Worm (Caenorhabditis elegans) whole organism, young adult: Measurements from ENCODE around the gene doxa-1.
A peak's percentile ranks its signal among the peaks of the same experiment; 100 is the strongest.

Source experiments
- B0261.1 ChIP-seq: sonication (generic microtip); optimal IDR thresholded peaks from 2 replicates; lab custom pipeline; 2016; ENCODE audit warnings: mild to moderate bottlenecking, missing genetic modification characterization, moderate library complexity, missing compliant biosample characterization
- C06A6.2 ChIP-seq: fragments of 200-800 bp; sonication (Bioruptor generic); conservative IDR thresholded peaks from 2 replicates; pipeline ENCODE4 v1.3.6; 2022; ENCODE audit warnings: missing genetic modification characterization, missing compliant biosample characterization
- F55B11.4 ChIP-seq: sonication (generic microtip); optimal IDR thresholded peaks from 2 replicates; lab custom pipeline; 2016; ENCODE audit warnings: missing compliant biosample characterization, missing genetic modification characterization, borderline replicate concordance; ENCODE audit not compliant: insufficient read depth
- K12H6.12 ChIP-seq: fragments of 200-800 bp; sonication (Bioruptor generic); optimal IDR thresholded peaks from 2 replicates; lab custom pipeline; 2018; ENCODE audit warnings: mild to moderate bottlenecking, missing genetic modification characterization, missing compliant biosample characterization
- T26A5.8 ChIP-seq: sonication (generic microtip); optimal IDR thresholded peaks from 2 replicates; lab custom pipeline; 2016; ENCODE audit warnings: missing genetic modification characterization, missing compliant biosample characterization
- Y53F4B.3 ChIP-seq: fragments of 200-800 bp; sonication (Bioruptor generic); IDR thresholded peaks from 2 replicates; pipeline ENCODE4 v1.3.6; 2022; ENCODE audit warnings: missing genetic modification reagents, missing genetic modification characterization, missing compliant biosample characterization
- atf-7 ChIP-seq: sonication (generic microtip); optimal IDR thresholded peaks from 2 replicates; lab custom pipeline; 2017; ENCODE audit warnings: mild to moderate bottlenecking, missing genetic modification characterization, missing compliant biosample characterization
- bed-1 ChIP-seq: fragments of 200-800 bp; sonication (Bioruptor generic); IDR thresholded peaks from 2 replicates; pipeline ENCODE4 v1.3.6; 2022; ENCODE audit warnings: missing genetic modification reagents, missing genetic modification characterization, missing compliant biosample characterization
- cebp-1 ChIP-seq, 2 experiments: fragments of 200-800 bp in 1 of 2; sonication (Bioruptor generic) in 1 of 2; sonication (generic microtip) in 1 of 2; IDR thresholded peaks in 1 of 2; optimal IDR thresholded peaks in 1 of 2; 2 replicates each; pipeline versions ENCODE4 v1.3.6 to Lab custom; 2017 to 2022; ENCODE audit warnings: missing compliant biosample characterization in 2 of 2, missing genetic modification characterization in 2 of 2, mild to moderate bottlenecking in 1 of 2, missing genetic modification reagents in 1 of 2, moderate library complexity in 1 of 2
- ceh-58 ChIP-seq: fragments of 200-800 bp; sonication (Bioruptor generic); IDR thresholded peaks from 2 replicates; pipeline ENCODE4 v1.3.6; 2022; ENCODE audit warnings: missing genetic modification characterization, missing compliant biosample characterization
- chd-7 ChIP-seq: sonication (generic microtip); optimal IDR thresholded peaks from 2 replicates; lab custom pipeline; 2016; ENCODE audit warnings: mild to moderate bottlenecking, missing genetic modification characterization, moderate library complexity, missing compliant biosample characterization
- dpl-1 ChIP-seq: fragments of 150-350 bp; optimal IDR thresholded peaks from 2 replicates; lab custom pipeline; 2014; ENCODE audit warnings: missing biosample characterization, missing genetic modification reagents, missing genetic modification characterization
- lag-1 ChIP-seq: fragments of 200-800 bp; sonication (Bioruptor generic); IDR thresholded peaks from 2 replicates; pipeline ENCODE4 v1.3.6; 2022; ENCODE audit warnings: missing genetic modification reagents, missing genetic modification characterization, missing compliant biosample characterization
- lin-54 ChIP-seq: fragments of 200-800 bp; sonication (Bioruptor generic); optimal IDR thresholded peaks from 2 replicates; lab custom pipeline; 2018; ENCODE audit warnings: mild to moderate bottlenecking, missing genetic modification characterization, missing compliant biosample characterization
- lir-1 ChIP-seq: fragments of 200-800 bp; sonication (Bioruptor generic); conservative IDR thresholded peaks from 2 replicates; pipeline ENCODE4 v1.3.6; 2022; ENCODE audit warnings: missing genetic modification reagents, missing genetic modification characterization, missing compliant biosample characterization
- madf-8 ChIP-seq: fragments of 200-800 bp; sonication (Bioruptor generic); conservative IDR thresholded peaks from 2 replicates; pipeline ENCODE4 v1.3.6; 2022; ENCODE audit warnings: missing genetic modification reagents, missing genetic modification characterization, missing compliant biosample characterization
- mes-4 ChIP-seq: sonication (generic microtip); optimal IDR thresholded peaks from 2 replicates; lab custom pipeline; 2016; ENCODE audit warnings: missing genotype, missing genetic modification characterization, missing compliant biosample characterization
- mxl-1 ChIP-seq: sonication (generic microtip); optimal IDR thresholded peaks from 2 replicates; lab custom pipeline; 2016; ENCODE audit warnings: missing genetic modification characterization, missing compliant biosample characterization
- nfya-1 ChIP-seq: sonication (generic microtip); optimal IDR thresholded peaks from 2 replicates; lab custom pipeline; 2017; ENCODE audit warnings: antibody characterized with exemption, missing compliant biosample characterization, missing genetic modification characterization, borderline replicate concordance; ENCODE audit not compliant: insufficient read depth
- rec-8 ChIP-seq, 2 experiments: sonication (generic microtip); optimal IDR thresholded peaks; 2 replicates each; lab custom pipeline; 2016; ENCODE audit warnings: mild to moderate bottlenecking in 2 of 2, missing genetic modification characterization in 2 of 2, missing genetic modification reagents in 2 of 2, missing genotype in 2 of 2, missing biosample characterization in 1 of 2, missing compliant biosample characterization in 1 of 2, moderate library complexity in 1 of 2
- repo-1 ChIP-seq: sonication (generic microtip); optimal IDR thresholded peaks from 2 replicates; lab custom pipeline; 2017; ENCODE audit warnings: mild to moderate bottlenecking, missing genetic modification characterization, missing compliant biosample characterization
- sdz-38 ChIP-seq: sonication (generic microtip); optimal IDR thresholded peaks from 2 replicates; lab custom pipeline; 2016; ENCODE audit warnings: missing genotype, missing genetic modification characterization, missing compliant biosample characterization
- snpc-1.1 ChIP-seq: sonication (generic microtip); optimal IDR thresholded peaks from 2 replicates; lab custom pipeline; 2017; ENCODE audit warnings: missing genetic modification characterization, mild to moderate bottlenecking, missing compliant biosample characterization, antibody characterized with exemption, moderate library complexity, missing genotype, missing genetic modification reagents; ENCODE audit not compliant: insufficient read depth
- snpc-3.4 ChIP-seq: sonication (generic microtip); optimal IDR thresholded peaks from 2 replicates; lab custom pipeline; 2017; ENCODE audit warnings: missing genetic modification characterization, mild to moderate bottlenecking, missing compliant biosample characterization, antibody characterized with exemption, moderate library complexity, missing genotype, missing genetic modification reagents
- tbp1 ChIP-seq: fragments of 200-800 bp; sonication (Bioruptor generic); optimal IDR thresholded peaks from 2 replicates; lab custom pipeline; 2018; ENCODE audit warnings: mild to moderate bottlenecking, missing genetic modification characterization, missing compliant biosample characterization
- tlf-1 ChIP-seq: fragments of 200-800 bp; sonication (Bioruptor generic); optimal IDR thresholded peaks from 2 replicates; lab custom pipeline; 2018; ENCODE audit warnings: mild to moderate bottlenecking, missing genetic modification characterization, missing compliant biosample characterization
- unc-62 ChIP-seq: fragments of 150-350 bp; optimal IDR thresholded peaks from 2 replicates; lab custom pipeline; 2014; ENCODE audit warnings: missing biosample characterization, missing genetic modification reagents, missing genetic modification characterization
- ztf-28 ChIP-seq: fragments of 200-800 bp; sonication (Bioruptor generic); IDR thresholded peaks from 2 replicates; pipeline ENCODE4 v1.3.6; 2022; ENCODE audit warnings: missing genetic modification reagents, missing genetic modification characterization, missing compliant biosample characterization

Gene doxa-1

DNA sequence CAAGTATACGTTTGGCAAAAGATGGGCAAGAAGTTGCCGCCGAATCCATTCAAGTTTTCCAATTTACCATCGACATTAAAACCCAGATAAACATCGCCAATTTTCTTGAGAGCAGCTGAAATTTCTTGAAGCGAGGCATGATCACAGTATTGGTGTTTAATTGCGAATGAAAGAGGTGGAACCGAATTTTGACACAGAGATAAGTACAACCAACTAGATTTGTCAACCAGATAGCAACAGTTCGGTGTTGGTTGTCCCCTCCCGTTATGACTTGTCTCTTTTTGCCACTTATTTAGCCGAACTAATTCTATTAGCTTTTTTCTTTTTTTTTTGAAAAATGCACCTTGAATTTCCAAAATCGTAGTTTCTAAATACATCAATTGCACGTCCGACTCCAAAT lies 2.5 kb upstream of the doxa-1 start:
- no peak for TF ChIP-seq ceh-58 (GFP tag; lab: Robert Waterston, UW)
- TF ChIP-seq tlf-1 (GFP tag; lab: Kevin White, UChicago): no peak
- no peak for TF ChIP-seq lir-1 (GFP tag; lab: Robert Waterston, UW)
- TF ChIP-seq T26A5.8 (tag; lab: Kevin White, UChicago): no peak

DNA sequence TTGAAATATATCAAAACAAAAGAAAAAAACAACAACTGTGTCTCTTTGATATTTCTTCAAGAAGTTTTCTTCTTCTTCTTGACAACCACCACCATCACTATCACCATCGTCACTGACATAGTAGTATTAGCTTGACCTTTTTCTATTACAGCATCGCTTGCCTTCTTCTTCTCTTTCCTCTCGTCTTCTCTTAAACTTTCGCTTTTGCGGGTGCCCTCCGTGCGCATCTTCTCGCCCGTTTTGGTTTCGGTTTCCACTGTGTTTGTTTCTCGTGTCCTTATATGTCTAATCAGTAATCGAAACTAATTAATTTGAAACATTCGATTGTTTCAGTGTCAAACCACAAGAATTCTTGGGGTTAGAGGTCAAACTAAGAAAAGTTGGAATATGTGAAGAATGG lies 1.5 kb upstream of the doxa-1 start:
- TF ChIP-seq dpl-1 (GFP tag; lab: Kevin White, UChicago) (no peak), snpc-3.4 (tag; lab: Kevin White, UChicago) (no peak), unc-62 (GFP tag; lab: Kevin White, UChicago) (no peak), atf-7 (no peak), mes-4 (tag; lab: Kevin White, UChicago) (no peak)

DNA sequence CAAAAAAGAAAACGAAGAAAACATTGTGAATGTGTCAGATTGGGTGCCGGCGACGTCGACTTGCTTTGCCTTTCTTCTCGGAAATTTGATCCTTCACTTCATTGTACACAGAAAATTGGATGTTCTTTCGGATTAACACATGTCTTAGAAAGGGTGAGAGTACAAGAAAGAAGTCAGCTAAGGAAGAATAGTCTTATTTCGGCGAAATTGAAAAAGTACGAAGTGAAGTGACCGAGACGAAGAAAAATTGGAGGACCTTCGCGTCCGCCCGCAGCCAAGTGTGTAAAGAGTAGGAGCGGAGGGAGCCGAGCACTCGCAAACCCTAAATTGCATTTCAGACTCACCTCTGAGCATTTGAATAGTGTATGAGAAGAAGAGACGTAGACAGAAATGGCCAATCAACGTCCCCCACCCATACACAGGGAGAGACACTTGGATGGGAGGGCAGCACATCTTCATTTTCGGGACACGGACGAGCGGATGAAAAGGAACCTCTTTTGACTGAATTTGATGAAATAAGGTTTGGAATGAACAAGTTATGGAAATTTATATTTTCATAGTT lies 7.8 kb downstream of the doxa-1 start, which contains the start of gene glr-1:
TSS of gene glr-1 (minus strand) at position 51 of the 562 bp plus-strand sequence.
- TF ChIP-seq K12H6.12 (tag; lab: Kevin White, UChicago) (no peak), lag-1 (GFP tag; lab: Robert Waterston, UW) (0 out of 2 replicates have a peak, but pooled peaks have one; percentile 17)

DNA sequence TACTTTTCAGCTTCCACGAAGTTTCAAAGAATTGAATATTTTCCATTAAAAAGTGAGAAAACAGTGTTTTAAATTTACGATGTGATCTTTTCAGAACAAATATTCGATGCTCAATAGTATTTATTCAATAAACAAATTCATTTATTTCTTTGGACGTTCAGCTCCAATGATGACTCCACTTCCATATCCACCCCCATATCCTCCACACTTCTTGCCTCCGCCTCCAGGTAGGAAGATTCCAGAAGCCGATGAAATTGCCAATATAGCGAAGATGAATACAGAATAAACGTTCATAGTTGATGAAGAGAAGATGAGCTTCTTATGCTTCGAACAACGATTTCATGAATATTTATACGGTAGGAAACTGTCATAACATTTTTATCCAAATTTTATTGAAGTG lies 8.3 kb downstream of the doxa-1 start, which contains the start of gene fip-3:
TSS of gene fip-3 (minus strand) at position 294 of the 400 bp plus-strand sequence.
- TF ChIP-seq bed-1 (GFP tag; lab: Robert Waterston, UW): no peak
- TF ChIP-seq, all 124 proteins: peak for 0

DNA sequence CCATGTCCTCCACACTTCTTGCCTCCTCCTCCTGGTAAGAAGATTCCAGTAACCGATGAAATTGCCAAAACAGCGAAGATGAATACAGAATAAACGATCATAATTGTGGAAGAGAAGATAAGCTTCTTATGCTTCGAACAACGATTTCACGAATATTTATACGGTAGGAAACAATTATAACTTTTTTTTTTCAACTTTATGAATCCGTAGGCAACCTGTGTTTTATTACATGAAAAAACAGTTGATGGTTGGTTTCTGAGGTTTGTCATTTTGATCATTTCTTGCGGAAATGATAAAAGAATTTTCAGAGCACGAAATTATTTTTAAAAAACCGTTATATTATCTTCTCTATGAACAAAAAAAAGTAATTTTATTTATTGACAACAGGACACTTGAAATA lies 10.0 kb downstream of the doxa-1 start, which contains the start of gene fipr-16:
TSS of gene fipr-16 (minus strand) at position 101 of the 400 bp plus-strand sequence.
- no peak for TF ChIP-seq mxl-1
- no peak for TF ChIP-seq tbp1 (GFP tag; lab: Kevin White, UChicago)
- no peak for TF ChIP-seq B0261.1 (tag; lab: Kevin White, UChicago)
- no peak for TF ChIP-seq nfya-1 (tag; lab: Kevin White, UChicago)
- TF ChIP-seq madf-8 (GFP tag; lab: Robert Waterston, UW): no peak
- no peak for TF ChIP-seq repo-1 (tag; lab: Kevin White, UChicago)
- TF ChIP-seq snpc-3.4 (tag; lab: Kevin White, UChicago): no peak
- no peak for TF ChIP-seq K12H6.12 (tag; lab: Kevin White, UChicago)
- TF ChIP-seq ztf-28 (GFP tag; lab: Robert Waterston, UW): no peak
- no peak for TF ChIP-seq snpc-1.1 (tag; lab: Kevin White, UChicago)
- TF ChIP-seq lin-54 (GFP tag; lab: Kevin White, UChicago): no peak
- TF ChIP-seq rec-8 (tag; optimal IDR thresholded peaks at IDR 0.05; lab: Kevin White, UChicago): no peak
- no peak for TF ChIP-seq F55B11.4 (tag; lab: Kevin White, UChicago)
- no peak for TF ChIP-seq cebp-1 (GFP tag; IDR thresholded peaks at IDR 0.05; lab: Robert Waterston, UW)
- no peak for TF ChIP-seq cebp-1 (tag; optimal IDR thresholded peaks at IDR 0.05; lab: Kevin White, UChicago)
- TF ChIP-seq sdz-38 (tag; lab: Kevin White, UChicago): no peak
- TF ChIP-seq C06A6.2: no peak
- TF ChIP-seq Y53F4B.3: no peak
- TF ChIP-seq chd-7 (tag; lab: Kevin White, UChicago): no peak
- TF ChIP-seq, all 124 proteins: peak for 0
